Fruit fly (Drosophila melanogaster): Measurements from ENCODE around the gene CG9121.

The CG9121 gene

dm6 chr2L:5062799-5063404 is 12.0 kb upstream of the CG9121 start (continued):
- TF ChIP-seq Xrp1 (GFP tag; IDR thresholded peaks at IDR 0.05) (no peak), CG33557 (GFP tag; optimal IDR thresholded peaks at IDR 0.05) (no peak), CG17361 (GFP tag; IDR thresholded peaks at IDR 0.05) (no peak), Hr39 (optimal IDR thresholded peaks at IDR 0.05) (no peak), Atf-2 (GFP tag; optimal IDR thresholded peaks at IDR 0.05) (no peak), ewg (GFP tag; optimal IDR thresholded peaks at IDR 0.05) (peak; percentile 96), Spps (tag; optimal IDR thresholded peaks at IDR 0.05) (no peak), CG18262 (tag; optimal IDR thresholded peaks at IDR 0.05) (no peak), D (optimal IDR thresholded peaks at IDR 0.05) (no peak), D (GFP tag; optimal IDR thresholded peaks at IDR 0.05) (no peak), row (GFP tag; IDR thresholded peaks at IDR 0.05) (no peak), CG15514 (GFP tag; optimal IDR thresholded peaks at IDR 0.05) (peak; percentile 66), Dref (GFP tag; IDR thresholded peaks at IDR 0.05) (no peak), nerfin-1 (tag; optimal IDR thresholded peaks at IDR 0.05) (no peak), CG10147 (GFP tag; optimal IDR thresholded peaks at IDR 0.05) (no peak), CkIIα-i1 (GFP tag; IDR thresholded peaks at IDR 0.05) (no peak), crc (GFP tag; optimal IDR thresholded peaks at IDR 0.05) (no peak), CG9215 (GFP tag; IDR thresholded peaks at IDR 0.05) (no peak), pan (optimal IDR thresholded peaks at IDR 0.05) (no peak), pan (GFP tag; optimal IDR thresholded peaks at IDR 0.05 in 1 of 2, IDR thresholded peaks at IDR 0.05 in 1 of 2) (no peak), CG32532 (GFP tag; IDR thresholded peaks at IDR 0.05) (no peak), lilli (GFP tag; optimal IDR thresholded peaks at IDR 0.05) (no peak), crp (GFP tag; optimal IDR thresholded peaks at IDR 0.05) (no peak), CG11456 (GFP tag; IDR thresholded peaks at IDR 0.05) (no peak), fd96Cb (tag; optimal IDR thresholded peaks at IDR 0.05) (no peak), CG7556 (GFP tag; optimal IDR thresholded peaks at IDR 0.05) (no peak), CG1233 (GFP tag; optimal IDR thresholded peaks at IDR 0.05) (no peak), Dip2 (GFP tag; IDR thresholded peaks at IDR 0.05) (no peak), CG6689 (GFP tag; IDR thresholded peaks at IDR 0.05) (0 out of 2 replicates have a peak, but pooled peaks have one; percentile 23), CG4282 (GFP tag; optimal IDR thresholded peaks at IDR 0.05) (no peak), CG8924 (tag; optimal IDR thresholded peaks at IDR 0.05) (no peak), ttk (GFP tag; IDR thresholded peaks at IDR 0.05) (no peak), Antp (GFP tag; optimal IDR thresholded peaks at IDR 0.05) (peak; percentile 15), CG32772 (GFP tag; IDR thresholded peaks at IDR 0.05) (no peak), en (GFP tag; optimal IDR thresholded peaks at IDR 0.05) (no peak), CG6765 (GFP tag; optimal IDR thresholded peaks at IDR 0.05) (peak; percentile 24), scrt (GFP tag; optimal IDR thresholded peaks at IDR 0.05) (peak; percentile 23), grn (GFP tag; optimal IDR thresholded peaks at IDR 0.05) (no peak), CG9876 (GFP tag; optimal IDR thresholded peaks at IDR 0.05) (no peak), so (GFP tag; IDR thresholded peaks at IDR 0.05) (0 out of 3 replicates have a peak, but pooled peaks have one; percentile 17), eyg (GFP tag; optimal IDR thresholded peaks at IDR 0.05) (no peak), psq (GFP tag; optimal IDR thresholded peaks at IDR 0.05) (no peak), trem (tag; optimal IDR thresholded peaks at IDR 0.05) (no peak), yki (optimal IDR thresholded peaks at IDR 0.05) (no peak), CG9932 (GFP tag; IDR thresholded peaks at IDR 0.05) (peak; percentile 23; the same call in 1 of the 2 replicates), Abd-B (GFP tag; optimal IDR thresholded peaks at IDR 0.05) (no peak), hb (GFP tag; IDR thresholded peaks at IDR 0.05; ENCODE audit: partially characterized antibody) (peak; percentile 22; the same call in 1 of the 3 replicates), dmrt99B (tag; optimal IDR thresholded peaks at IDR 0.05) (no peak), da (GFP tag; optimal IDR thresholded peaks at IDR 0.05) (no peak), lmd (GFP tag; IDR thresholded peaks at IDR 0.05) (no peak), fd64A (GFP tag; optimal IDR thresholded peaks at IDR 0.05) (no peak), Nf-YA (GFP tag; IDR thresholded peaks at IDR 0.05) (no peak), her (GFP tag; optimal IDR thresholded peaks at IDR 0.05) (no peak)

All from whole organism, embryonic.